Worm (Caenorhabditis elegans) whole organism, L3 larva: ENCODE data around the gene Y61B8B.3.
"Not testable (repeated sequence)": the region's sequence is repeated elsewhere in the genome, so short reads cannot be mapped to it uniquely, and the experiment has no call there.

Experiments used
- egl-27 ChIP-seq: sonication (generic microtip); optimal IDR thresholded peaks from 4 replicates; lab custom pipeline; 2017; ENCODE audit warnings: missing biosample characterization, missing genetic modification reagents, missing genetic modification characterization
- nhr-77 ChIP-seq: fragments of 150-350 bp; optimal IDR thresholded peaks from 2 replicates; lab custom pipeline; 2014; ENCODE audit warnings: missing biosample characterization, missing genetic modification characterization
- skn-1 ChIP-seq: fragments of 150-350 bp; optimal IDR thresholded peaks from 2 replicates; lab custom pipeline; 2014; ENCODE audit warnings: missing biosample characterization, missing genetic modification characterization

The Y61B8B.3 gene

ce11 chrV:17264855-17265254, 47.4 kb downstream of the Y61B8B.3 start, which contains the start of gene K10G4.3:
K10G4.3 (minus strand) TSS chrV:17264955.
- TF ChIP-seq egl-27, nhr-77, skn-1 (tag; lab: Kevin White, UChicago): not testable (repeated sequence)
